Worm (Caenorhabditis elegans) whole organism, L3 larva: ENCODE results near the gene frpr-4.

Experiments
- ZK546.5 ChIP-seq: sonication (generic microtip); optimal IDR thresholded peaks from 2 replicates; lab custom pipeline; 2017; ENCODE audit warnings: missing biosample characterization, missing genetic modification characterization
- ama-1 ChIP-seq: fragments of 150-350 bp; optimal IDR thresholded peaks from 2 replicates; lab custom pipeline; 2018
- ceh-16 ChIP-seq: sonication (generic microtip); optimal IDR thresholded peaks from 2 replicates; lab custom pipeline; 2017; ENCODE audit warnings: missing biosample characterization, missing genetic modification characterization
- ceh-28 ChIP-seq: fragments of 150-350 bp; optimal IDR thresholded peaks from 2 replicates; lab custom pipeline; 2014; ENCODE audit warnings: missing biosample characterization, missing genetic modification reagents, missing genetic modification characterization
- egl-27 ChIP-seq: sonication (generic microtip); optimal IDR thresholded peaks from 4 replicates; lab custom pipeline; 2017; ENCODE audit warnings: missing biosample characterization, missing genetic modification reagents, missing genetic modification characterization
- elt-1 ChIP-seq: fragments of 150-350 bp; optimal IDR thresholded peaks from 2 replicates; lab custom pipeline; 2014; ENCODE audit warnings: missing biosample characterization, missing genetic modification characterization
- fkh-2 ChIP-seq: fragments of 150-350 bp; optimal IDR thresholded peaks from 2 replicates; lab custom pipeline; 2014; ENCODE audit warnings: missing biosample characterization, missing genetic modification reagents, missing genetic modification characterization
- mdl-1 ChIP-seq: fragments of 150-350 bp; optimal IDR thresholded peaks from 2 replicates; lab custom pipeline; 2014; ENCODE audit warnings: missing biosample characterization, missing genetic modification characterization
- nhr-12 ChIP-seq: fragments of 150-350 bp; optimal IDR thresholded peaks from 2 replicates; lab custom pipeline; 2014; ENCODE audit warnings: missing biosample characterization, missing genetic modification characterization
- nhr-28 ChIP-seq: fragments of 150-350 bp; optimal IDR thresholded peaks from 2 replicates; lab custom pipeline; 2014; ENCODE audit warnings: missing biosample characterization, missing genetic modification characterization
- nhr-43 ChIP-seq: sonication (generic microtip); optimal IDR thresholded peaks from 2 replicates; lab custom pipeline; 2016; ENCODE audit warnings: mild to moderate bottlenecking, missing genetic modification characterization, missing compliant biosample characterization; ENCODE audit not compliant: poor library complexity, severe bottlenecking
- pha-4 ChIP-seq: fragments of 150-350 bp; optimal IDR thresholded peaks from 2 replicates; lab custom pipeline; 2014; ENCODE audit warnings: missing biosample characterization, missing genetic modification reagents, missing genetic modification characterization
- pqm-1 ChIP-seq: fragments of 150-350 bp; optimal IDR thresholded peaks from 2 replicates; lab custom pipeline; 2017; ENCODE audit warnings: missing biosample characterization, missing genetic modification characterization, inconsistent platforms
- snpc-4 ChIP-seq: fragments of 150-350 bp; optimal IDR thresholded peaks from 2 replicates; lab custom pipeline; 2014; ENCODE audit warnings: missing biosample characterization, missing genetic modification characterization

DNA sequence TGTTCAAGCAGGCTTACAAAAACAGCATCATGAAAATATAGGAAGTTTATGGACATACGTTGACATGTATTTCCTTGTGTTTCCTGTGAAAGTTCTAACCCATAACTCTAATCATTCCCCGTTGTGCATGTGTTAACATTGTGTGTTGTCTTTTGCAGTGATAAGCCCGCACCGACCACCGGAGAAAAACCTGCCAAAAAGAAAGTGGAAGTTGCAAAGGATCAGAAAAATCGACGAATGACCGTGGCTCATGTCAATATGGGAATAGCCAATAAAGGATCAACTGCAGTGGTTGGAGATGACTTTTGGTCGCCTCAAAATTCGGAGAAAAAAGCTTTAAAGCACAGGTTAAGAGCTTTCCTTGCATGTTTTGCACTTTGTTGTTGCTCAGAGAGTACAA lies 50.0 kb downstream of the frpr-4 start:
- TF ChIP-seq ceh-28, result no peak
- no peak for TF ChIP-seq snpc-4
- no peak for TF ChIP-seq egl-27 (tag; lab: Kevin White, UChicago)
- no peak for TF ChIP-seq ceh-16 (tag; lab: Kevin White, UChicago)
- TF ChIP-seq elt-1, result no peak
- no peak for TF ChIP-seq nhr-43
- no peak for TF ChIP-seq pqm-1 (tag; lab: Kevin White, UChicago)
- TF ChIP-seq nhr-28 (tag; lab: Kevin White, UChicago), result no peak
- no peak for TF ChIP-seq fkh-2 (tag; lab: Kevin White, UChicago)
- TF ChIP-seq nhr-12 (tag; lab: Kevin White, UChicago), result no peak
- TF ChIP-seq ama-1 (lab: Kevin White, UChicago), result no peak
- TF ChIP-seq pha-4 (tag; lab: Kevin White, UChicago), result no peak
- no peak for TF ChIP-seq mdl-1 (tag; lab: Kevin White, UChicago)
- TF ChIP-seq ZK546.5, result no peak
